Worm (Caenorhabditis elegans): Measurements from ENCODE around the gene ZC262.4.

- no peak for TF ChIP-seq alr-1 (tag; optimal IDR thresholded peaks at IDR 0.05)
- no peak for TF ChIP-seq ztf-1 (GFP tag; conservative IDR thresholded peaks at IDR 0.05)
- no peak for TF ChIP-seq ama-1 (optimal IDR thresholded peaks at IDR 0.05)
- no peak for TF ChIP-seq skn-1 (tag; optimal IDR thresholded peaks at IDR 0.05)
- no peak for TF ChIP-seq nhr-25 (tag; optimal IDR thresholded peaks at IDR 0.05)
- TF ChIP-seq R02D3.7 (tag; optimal IDR thresholded peaks at IDR 0.05) = no peak
- no peak for TF ChIP-seq ZK546.5 (tag; optimal IDR thresholded peaks at IDR 0.05)
- no peak for TF ChIP-seq blmp-1 (tag; optimal IDR thresholded peaks at IDR 0.05; ENCODE audit: insufficient read depth)
- TF ChIP-seq snpc-4 (tag; optimal IDR thresholded peaks at IDR 0.05) = no peak
- no peak for TF ChIP-seq zag-1 (tag; optimal IDR thresholded peaks at IDR 0.05)
Observed at ce11 chrIII:8380645-8381044, 46.3 kb upstream of the ZC262.4 start, which contains the start of gene R05D3.12.

All from whole organism, L2 larva.